Fruit fly (Drosophila melanogaster) whole organism, embryonic: ENCODE data around the gene CG3534.
A peak's percentile ranks its signal among the peaks of the same experiment; 100 is the strongest.

Source experiments
- ATbp ChIP-seq: fragments of 200-800 bp; sonication (Bioruptor generic); optimal IDR thresholded peaks from 2 replicates; lab custom pipeline; 2017; ENCODE audit warnings: missing biosample characterization, mild to moderate bottlenecking, missing genetic modification characterization, missing genetic modification reagents
- CG11560 ChIP-seq: fragments of 200-800 bp; sonication (Bioruptor generic); IDR thresholded peaks from 3 replicates; pipeline ENCODE4 v1.3.6; 2022; ENCODE audit warnings: missing biosample characterization, missing genetic modification characterization
- CG12769 ChIP-seq: fragments of 200-800 bp; sonication (Bioruptor generic); optimal IDR thresholded peaks from 2 replicates; lab custom pipeline; 2019; ENCODE audit warnings: missing biosample characterization, mild to moderate bottlenecking, missing genetic modification characterization, moderate library complexity
- CG12942 ChIP-seq: fragments of 200-800 bp; sonication (Bioruptor generic); optimal IDR thresholded peaks from 3 replicates; lab custom pipeline; 2016; ENCODE audit warnings: missing biosample characterization, missing genetic modification characterization
- CG14710 ChIP-seq: fragments of 200-800 bp; sonication (Bioruptor generic); optimal IDR thresholded peaks from 3 replicates; lab custom pipeline; 2019; ENCODE audit warnings: missing biosample characterization, mild to moderate bottlenecking, missing genetic modification characterization, moderate library complexity
- CG18262 ChIP-seq: fragments of 200-800 bp; optimal IDR thresholded peaks from 3 replicates; lab custom pipeline; 2019; ENCODE audit warnings: missing biosample characterization, mild to moderate bottlenecking, missing genetic modification characterization, moderate library complexity
- CG2712 ChIP-seq: fragments of 200-800 bp; optimal IDR thresholded peaks from 3 replicates; lab custom pipeline; 2019; ENCODE audit warnings: missing biosample characterization, mild to moderate bottlenecking, missing genetic modification characterization, moderate library complexity
- CG30431 ChIP-seq: fragments of 200-800 bp; sonication (Bioruptor generic); optimal IDR thresholded peaks from 2 replicates; lab custom pipeline; 2017; ENCODE audit warnings: missing biosample characterization, missing genetic modification characterization
- CG32767 ChIP-seq: fragments of 200-800 bp; sonication (Bioruptor generic); IDR thresholded peaks from 2 replicates; pipeline ENCODE4 v1.3.6; 2022; ENCODE audit warnings: missing biosample characterization, missing genetic modification characterization
- CG32772 ChIP-seq: fragments of 200-800 bp; sonication (Bioruptor generic); IDR thresholded peaks from 2 replicates; pipeline ENCODE4 v1.3.6; 2022; ENCODE audit warnings: missing biosample characterization, missing genetic modification characterization
- CG43689 ChIP-seq: fragments of 200-800 bp; sonication (Bioruptor generic); IDR thresholded peaks from 2 replicates; pipeline ENCODE4 v1.3.6; 2022; ENCODE audit warnings: missing biosample characterization, missing genetic modification characterization
- CG6175 ChIP-seq: fragments of 200-800 bp; sonication (Bioruptor generic); IDR thresholded peaks from 3 replicates; pipeline ENCODE4 v1.3.6; 2022; ENCODE audit warnings: missing biosample characterization, missing genetic modification characterization
- CG6765 ChIP-seq: fragments of 200-800 bp; sonication (Bioruptor generic); optimal IDR thresholded peaks from 3 replicates; lab custom pipeline; 2017; ENCODE audit warnings: missing biosample characterization, mild to moderate bottlenecking, missing genetic modification characterization
- CG7372 ChIP-seq: fragments of 200-800 bp; sonication (Bioruptor generic); IDR thresholded peaks from 2 replicates; pipeline ENCODE4 v1.3.6; 2022; ENCODE audit warnings: missing biosample characterization, missing genetic modification characterization
- CTCF ChIP-seq: fragments of 200-800 bp; sonication (Bioruptor generic); optimal IDR thresholded peaks from 2 replicates; lab custom pipeline; 2017; ENCODE audit warnings: missing biosample characterization, mild to moderate bottlenecking, missing genetic modification characterization, moderate library complexity
- Chrac-16 ChIP-seq: fragments of 200-800 bp; sonication (Bioruptor generic); optimal IDR thresholded peaks from 3 replicates; lab custom pipeline; 2016; ENCODE audit warnings: missing biosample characterization, missing genetic modification characterization
- Doc3 ChIP-seq: fragments of 200-800 bp; sonication (Bioruptor generic); IDR thresholded peaks from 3 replicates; pipeline ENCODE4 v1.3.6; 2022; ENCODE audit warnings: missing biosample characterization, missing genetic modification characterization; ENCODE audit not compliant: partially characterized antibody
- H15 ChIP-seq: fragments of 200-800 bp; sonication (Bioruptor generic); IDR thresholded peaks from 3 replicates; pipeline ENCODE4 v1.3.6; 2022; ENCODE audit warnings: missing biosample characterization, missing genetic modification characterization
- Hand ChIP-seq: fragments of 200-800 bp; sonication (Bioruptor generic); optimal IDR thresholded peaks from 2 replicates; lab custom pipeline; 2017; ENCODE audit warnings: mild to moderate bottlenecking, missing biosample characterization, missing genetic modification reagents, missing genetic modification characterization
- Hmx ChIP-seq: fragments of 200-800 bp; sonication (Bioruptor generic); optimal IDR thresholded peaks from 2 replicates; lab custom pipeline; 2016; ENCODE audit warnings: missing biosample characterization, missing genetic modification characterization
- Mad ChIP-seq: fragments of 200-800 bp; sonication (Bioruptor generic); optimal IDR thresholded peaks from 2 replicates; lab custom pipeline; 2016; ENCODE audit warnings: missing biosample characterization, missing genetic modification characterization
- Med ChIP-seq: fragments of 200-800 bp; sonication (Bioruptor generic); peaks from one replicate; lab custom pipeline; 2016; ENCODE audit warnings: missing biosample characterization, missing genetic modification characterization, mild to moderate bottlenecking, inconsistent platforms, moderate library complexity
- PHDP ChIP-seq: fragments of 200-800 bp; sonication (Bioruptor generic); optimal IDR thresholded peaks from 3 replicates; lab custom pipeline; 2018; ENCODE audit warnings: missing biosample characterization, mild to moderate bottlenecking, missing genetic modification characterization, moderate library complexity
- Rx ChIP-seq: fragments of 200-800 bp; sonication (Bioruptor generic); IDR thresholded peaks from 2 replicates; pipeline ENCODE4 v1.3.6; 2022; ENCODE audit warnings: missing biosample characterization, missing genetic modification characterization
- Six4 ChIP-seq: fragments of 200-800 bp; sonication (Bioruptor generic); optimal IDR thresholded peaks from 2 replicates; lab custom pipeline; 2016; ENCODE audit warnings: missing biosample characterization, missing genetic modification characterization
- az2 ChIP-seq: fragments of 200-800 bp; sonication (Bioruptor generic); optimal IDR thresholded peaks from 3 replicates; lab custom pipeline; 2016; ENCODE audit warnings: missing biosample characterization, missing genetic modification characterization
- chn ChIP-seq: fragments of 200-800 bp; sonication (Bioruptor generic); optimal IDR thresholded peaks from 2 replicates; lab custom pipeline; 2016; ENCODE audit warnings: missing biosample characterization, missing genetic modification characterization
- crp ChIP-seq, 2 experiments: fragments of 200-800 bp; sonication (Bioruptor generic); optimal IDR thresholded peaks; 2 replicates in 1 of 2; 3 replicates in 1 of 2; lab custom pipeline; 2017; ENCODE audit warnings: missing biosample characterization in 2 of 2, missing genetic modification characterization in 2 of 2, mild to moderate bottlenecking in 1 of 2, moderate library complexity in 1 of 2
- cwo ChIP-seq: fragments of 200-800 bp; sonication (Bioruptor generic); optimal IDR thresholded peaks from 3 replicates; lab custom pipeline; 2017; ENCODE audit warnings: missing biosample characterization, missing genetic modification characterization, mild to moderate bottlenecking, moderate library complexity, missing genetic modification reagents
- danr ChIP-seq: fragments of 200-800 bp; sonication (Bioruptor generic); IDR thresholded peaks from 2 replicates; pipeline ENCODE4 v1.3.6; 2022; ENCODE audit warnings: missing biosample characterization, missing genetic modification characterization
- dysf ChIP-seq: fragments of 200-800 bp; sonication (Bioruptor generic); IDR thresholded peaks from 3 replicates; pipeline ENCODE4 v1.3.6; 2022; ENCODE audit warnings: missing biosample characterization, missing genetic modification characterization
- exex ChIP-seq: fragments of 200-800 bp; sonication (Bioruptor generic); optimal IDR thresholded peaks from 4 replicates; lab custom pipeline; 2018; ENCODE audit warnings: missing biosample characterization, mild to moderate bottlenecking, missing genetic modification characterization, moderate library complexity
- gem ChIP-seq: fragments of 200-800 bp; sonication (Bioruptor generic); optimal IDR thresholded peaks from 2 replicates; lab custom pipeline; 2019; ENCODE audit warnings: missing biosample characterization, mild to moderate bottlenecking, missing genetic modification characterization, moderate library complexity
- insv ChIP-seq, 2 experiments: fragments of 200-800 bp; sonication (Bioruptor generic); optimal IDR thresholded peaks; 3 replicates each; lab custom pipeline; 2016 to 2018; ENCODE audit warnings: missing biosample characterization in 2 of 2, missing genetic modification characterization in 2 of 2
- jumu ChIP-seq: fragments of 200-800 bp; sonication (Bioruptor generic); optimal IDR thresholded peaks from 3 replicates; lab custom pipeline; 2016; ENCODE audit warnings: missing biosample characterization, missing genetic modification characterization
- mirr ChIP-seq: fragments of 200-800 bp; sonication (Bioruptor generic); optimal IDR thresholded peaks from 3 replicates; lab custom pipeline; 2018; ENCODE audit warnings: missing biosample characterization, mild to moderate bottlenecking, missing genetic modification characterization
- nerfin-1 ChIP-seq: fragments of 200-800 bp; sonication (Bioruptor generic); optimal IDR thresholded peaks from 3 replicates; lab custom pipeline; 2019; ENCODE audit warnings: missing biosample characterization, mild to moderate bottlenecking, missing genetic modification characterization, moderate library complexity
- nerfin-2 ChIP-seq: fragments of 200-800 bp; sonication (Bioruptor generic); IDR thresholded peaks from 2 replicates; pipeline ENCODE4 v1.3.6; 2022; ENCODE audit warnings: missing biosample characterization, missing genetic modification characterization; ENCODE audit not compliant: partially characterized antibody
- org-1 ChIP-seq: fragments of 200-800 bp; sonication (Bioruptor generic); optimal IDR thresholded peaks from 2 replicates; lab custom pipeline; 2017; ENCODE audit warnings: missing biosample characterization, missing genetic modification characterization
- phol ChIP-seq: fragments of 200-800 bp; sonication (Bioruptor generic); optimal IDR thresholded peaks from 3 replicates; lab custom pipeline; 2018; ENCODE audit warnings: missing biosample characterization, mild to moderate bottlenecking, missing genetic modification characterization, moderate library complexity
- prd ChIP-seq, 3 experiments: fragments of >200 bp in 2 of 3; fragments of 200-800 bp in 1 of 3; sonication (Bioruptor generic) in 1 of 3; optimal IDR thresholded peaks in 2 of 3; IDR thresholded peaks in 1 of 3; 2 replicates in 2 of 3; 3 replicates in 1 of 3; pipeline versions ENCODE4 v1.3.6 to Lab custom; 2017 to 2022; ENCODE audit warnings: missing biosample characterization in 1 of 3, missing genetic modification characterization in 1 of 3
- rib ChIP-seq: fragments of 200-800 bp; sonication (Bioruptor generic); IDR thresholded peaks from 2 replicates; pipeline ENCODE4 v1.3.6; 2022; ENCODE audit warnings: missing biosample characterization, missing genetic modification characterization
- sc ChIP-seq, 3 experiments: fragments of >200 bp in 2 of 3; fragments of 200-800 bp in 1 of 3; sonication (Bioruptor generic) in 1 of 3; optimal IDR thresholded peaks; 2 replicates in 2 of 3; 3 replicates in 1 of 3; lab custom pipeline; 2017; ENCODE audit warnings: mild to moderate bottlenecking in 1 of 3, missing biosample characterization in 1 of 3, missing genetic modification characterization in 1 of 3, missing genetic modification reagents in 1 of 3
- tll ChIP-seq, 2 experiments: fragments of 200-800 bp in 1 of 2; fragments of >200 bp in 1 of 2; sonication (Bioruptor generic) in 1 of 2; optimal IDR thresholded peaks; 2 replicates each; lab custom pipeline; 2017 to 2019; ENCODE audit warnings: missing biosample characterization in 2 of 2, missing genetic modification characterization in 2 of 2, mild to moderate bottlenecking in 1 of 2, moderate library complexity in 1 of 2
- tx ChIP-seq: fragments of 200-800 bp; sonication (Bioruptor generic); optimal IDR thresholded peaks from 2 replicates; lab custom pipeline; 2016; ENCODE audit warnings: missing biosample characterization, missing genetic modification characterization
- yki ChIP-seq: fragments of >200 bp; optimal IDR thresholded peaks from 3 replicates; lab custom pipeline; 2018
- zf30C ChIP-seq: fragments of 200-800 bp; sonication (Bioruptor generic); optimal IDR thresholded peaks from 3 replicates; lab custom pipeline; 2018; ENCODE audit warnings: missing biosample characterization, mild to moderate bottlenecking, missing genetic modification characterization
- zfh1 ChIP-seq: fragments of 200-800 bp; sonication (Bioruptor generic); IDR thresholded peaks from 3 replicates; pipeline ENCODE4 v1.3.6; 2022; ENCODE audit warnings: missing biosample characterization, missing genetic modification characterization

The CG3534 gene

dm6 chr3R:16986181-16987074, 9.8 kb upstream of the CG3534 start (continued):
- peak; percentile 88 for TF ChIP-seq danr (GFP tag; lab: Robert Waterston, UW)
- TF ChIP-seq CG32772 (GFP tag; lab: Robert Waterston, UW): peak; percentile 94
- TF ChIP-seq CG2712 (tag; lab: Kevin White, UChicago): peak; percentile 78
- peak; percentile 96 for TF ChIP-seq Rx (GFP tag; lab: Robert Waterston, UW)
- TF ChIP-seq dysf (GFP tag; lab: Robert Waterston, UW): peak; percentile 97
- peak; percentile 89 for TF ChIP-seq az2
- peak; percentile 94 for TF ChIP-seq jumu (GFP tag; lab: Kevin White, UChicago)
- peak; percentile 96 for TF ChIP-seq CG6175 (GFP tag; lab: Robert Waterston, UW)
- TF ChIP-seq org-1: peak; percentile 95
- peak; percentile 39 to 65 for TF ChIP-seq insv (GFP tag; optimal IDR thresholded peaks at IDR 0.05; lab: Kevin White, UChicago)
- TF ChIP-seq crp (GFP tag; optimal IDR thresholded peaks at IDR 0.05; lab: Kevin White, UChicago): peak in 1 of 2 experiments; percentile 62
- TF ChIP-seq tx (GFP tag; lab: Kevin White, UChicago): peak; percentile 91
- TF ChIP-seq H15 (GFP tag; lab: Robert Waterston, UW): peak; percentile 92
- no peak for TF ChIP-seq nerfin-2 (GFP tag; lab: Robert Waterston, UW)
- TF ChIP-seq zf30C: peak; percentile 68
- TF ChIP-seq CG14710 (tag; lab: Kevin White, UChicago): peak; percentile 11
- peak; percentile 94 for TF ChIP-seq zfh1 (GFP tag; lab: Robert Waterston, UW)
- TF ChIP-seq nerfin-1: peak; percentile 68
- TF ChIP-seq gem (tag; lab: Kevin White, UChicago): peak; percentile 91
- peak; percentile 98 for TF ChIP-seq mirr (GFP tag; lab: Kevin White, UChicago)
- no peak for TF ChIP-seq prd (optimal IDR thresholded peaks at IDR 0.05; lab: Kevin White, UChicago)
- peak; percentile 97 for TF ChIP-seq prd (GFP tag; IDR thresholded peaks at IDR 0.05; lab: Robert Waterston, UW)
- peak; percentile 60 for TF ChIP-seq CG18262
- TF ChIP-seq CG43689 (GFP tag; lab: Robert Waterston, UW): peak; percentile 91
- TF ChIP-seq yki (lab: Kevin White, UChicago): no peak
- peak; percentile 86 for TF ChIP-seq CG30431 (GFP tag; lab: Kevin White, UChicago)
- TF ChIP-seq phol (tag; lab: Kevin White, UChicago): peak; percentile 77
- peak; percentile 80 for TF ChIP-seq ATbp (GFP tag; lab: Kevin White, UChicago)
- peak; percentile 95 for TF ChIP-seq Hand
- peak; percentile 88 for TF ChIP-seq CG6765 (GFP tag; lab: Kevin White, UChicago)
- TF ChIP-seq CG7372 (GFP tag; lab: Robert Waterston, UW): peak; percentile 96
- peak; percentile 91 for TF ChIP-seq Mad (GFP tag; lab: Kevin White, UChicago)
- TF ChIP-seq rib: peak; percentile 98
- peak; percentile 62 for TF ChIP-seq Six4 (GFP tag; lab: Kevin White, UChicago)
- TF ChIP-seq Chrac-16 (GFP tag; lab: Kevin White, UChicago): peak; percentile 93
- peak; percentile 88 for TF ChIP-seq chn
- no peak for TF ChIP-seq tll (GFP tag; optimal IDR thresholded peaks at IDR 0.05; lab: Kevin White, UChicago)
- TF ChIP-seq CG12942 (GFP tag; lab: Kevin White, UChicago): peak; percentile 92
- peak; percentile 26 for TF ChIP-seq CTCF
- TF ChIP-seq exex (tag; lab: Kevin White, UChicago): peak; percentile 96
- no peak for TF ChIP-seq Doc3 (GFP tag; lab: Robert Waterston, UW)
- peak; percentile 91 for TF ChIP-seq PHDP (tag; lab: Kevin White, UChicago)
- peak; percentile 99 for TF ChIP-seq CG12769 (tag; lab: Kevin White, UChicago)
- TF ChIP-seq cwo: peak; percentile 97
- TF ChIP-seq sc (optimal IDR thresholded peaks at IDR 0.05; lab: Kevin White, UChicago): no peak
- no peak for TF ChIP-seq sc (GFP tag; optimal IDR thresholded peaks at IDR 0.05; lab: Kevin White, UChicago)
- peak; percentile 77 for TF ChIP-seq Hmx (GFP tag; lab: Kevin White, UChicago)
- TF ChIP-seq CG11560 (tag; lab: Robert Waterston, UW): peak; percentile 88
- peak; percentile 93 for TF ChIP-seq CG32767
- TF ChIP-seq Med: peak; percentile 100
